Fruit fly (Drosophila melanogaster) whole organism: ENCODE results near the gene emc.

Experiments
- CG8478 ChIP-seq: fragments of >200 bp; optimal IDR thresholded peaks from 2 replicates; lab custom pipeline; 2018; ENCODE audit warnings: inconsistent platforms
- Dll ChIP-seq: fragments of >200 bp; optimal IDR thresholded peaks from 2 replicates; lab custom pipeline; 2017
- EcR ChIP-seq, 2 experiments: fragments of >200 bp; optimal IDR thresholded peaks; 2 replicates each; lab custom pipeline; 2017; ENCODE audit warnings: missing biosample characterization in 2 of 2, missing genetic modification characterization in 2 of 2, missing genetic modification reagents in 2 of 2
- pan ChIP-seq: fragments of >200 bp; optimal IDR thresholded peaks from 2 replicates; lab custom pipeline; 2017
- psq ChIP-seq: fragments of >200 bp; optimal IDR thresholded peaks from 2 replicates; lab custom pipeline; 2017
- usp ChIP-seq: fragments of >200 bp; optimal IDR thresholded peaks from 2 replicates; lab custom pipeline; 2017; ENCODE audit warnings: missing biosample characterization, missing genetic modification characterization, mixed read lengths

The emc gene

dm6 chr3L:718378-718777, 30.8 kb upstream of the emc start:
- no peak for TF ChIP-seq usp (GFP tag; lab: Kevin White, UChicago)
- no peak for TF ChIP-seq EcR (GFP tag; optimal IDR thresholded peaks at IDR 0.05; lab: Kevin White, UChicago)
- no peak for TF ChIP-seq pan (lab: Kevin White, UChicago)
- TF ChIP-seq CG8478 (lab: Kevin White, UChicago): no peak
- TF ChIP-seq Dll: no peak
- TF ChIP-seq psq (lab: Kevin White, UChicago): no peak

- TF ChIP-seq psq (lab: Kevin White, UChicago) (no peak), EcR (GFP tag; optimal IDR thresholded peaks at IDR 0.05; lab: Kevin White, UChicago) (no peak), CG8478 (lab: Kevin White, UChicago) (no peak), pan (lab: Kevin White, UChicago) (no peak), Dll (no peak), usp (GFP tag; lab: Kevin White, UChicago) (no peak)
These were observed 28.2 kb upstream of the emc start for dm6 chr3L:721026-721425.

- TF ChIP-seq Dll (no peak), EcR (GFP tag; optimal IDR thresholded peaks at IDR 0.05; lab: Kevin White, UChicago) (no peak)
These were observed 27.3 kb upstream of the emc start for dm6 chr3L:721863-722262.

- no peak for TF ChIP-seq Dll
- no peak for TF ChIP-seq EcR (GFP tag; optimal IDR thresholded peaks at IDR 0.05; lab: Kevin White, UChicago)
These were observed 26.8 kb upstream of the emc start for dm6 chr3L:722386-722785.

- TF ChIP-seq CG8478 (lab: Kevin White, UChicago) (no peak), pan (lab: Kevin White, UChicago) (no peak), Dll (no peak), psq (lab: Kevin White, UChicago) (no peak), EcR (GFP tag; optimal IDR thresholded peaks at IDR 0.05; lab: Kevin White, UChicago) (no peak), usp (GFP tag; lab: Kevin White, UChicago) (no peak)
These were observed 25.3 kb upstream of the emc start for dm6 chr3L:723654-724461.

dm6 chr3L:724518-725341, 24.5 kb upstream of the emc start:
- TF ChIP-seq EcR (GFP tag; optimal IDR thresholded peaks at IDR 0.05; lab: Kevin White, UChicago): no peak
- no peak for TF ChIP-seq psq (lab: Kevin White, UChicago)
- no peak for TF ChIP-seq usp (GFP tag; lab: Kevin White, UChicago)
- TF ChIP-seq CG8478 (lab: Kevin White, UChicago): no peak
- no peak for TF ChIP-seq Dll
- TF ChIP-seq pan (lab: Kevin White, UChicago): no peak

- no peak for TF ChIP-seq Dll
- no peak for TF ChIP-seq CG8478 (lab: Kevin White, UChicago)
- no peak for TF ChIP-seq pan (lab: Kevin White, UChicago)
- no peak for TF ChIP-seq usp (GFP tag; lab: Kevin White, UChicago)
- no peak for TF ChIP-seq psq (lab: Kevin White, UChicago)
- no peak for TF ChIP-seq EcR (GFP tag; optimal IDR thresholded peaks at IDR 0.05; lab: Kevin White, UChicago)
These were observed 23.5 kb upstream of the emc start for dm6 chr3L:725527-726191.

- TF ChIP-seq psq (lab: Kevin White, UChicago): no peak
- no peak for TF ChIP-seq Dll
- TF ChIP-seq EcR (GFP tag; optimal IDR thresholded peaks at IDR 0.05; lab: Kevin White, UChicago): no peak
- no peak for TF ChIP-seq pan (lab: Kevin White, UChicago)
- no peak for TF ChIP-seq CG8478 (lab: Kevin White, UChicago)
- TF ChIP-seq usp (GFP tag; lab: Kevin White, UChicago): no peak
These were observed 22.6 kb upstream of the emc start for dm6 chr3L:726486-727180.

dm6 chr3L:727190-727589, 22.0 kb upstream of the emc start:
- no peak for TF ChIP-seq Dll
- TF ChIP-seq usp (GFP tag; lab: Kevin White, UChicago): no peak
- no peak for TF ChIP-seq pan (lab: Kevin White, UChicago)
- TF ChIP-seq psq (lab: Kevin White, UChicago): no peak
- TF ChIP-seq EcR (GFP tag; optimal IDR thresholded peaks at IDR 0.05; lab: Kevin White, UChicago): no peak
- TF ChIP-seq CG8478 (lab: Kevin White, UChicago): no peak

- no peak for TF ChIP-seq Dll
- TF ChIP-seq psq (lab: Kevin White, UChicago): no peak
- no peak for TF ChIP-seq CG8478 (lab: Kevin White, UChicago)
- no peak for TF ChIP-seq usp (GFP tag; lab: Kevin White, UChicago)
- TF ChIP-seq pan (lab: Kevin White, UChicago): no peak
- TF ChIP-seq EcR (GFP tag; optimal IDR thresholded peaks at IDR 0.05; lab: Kevin White, UChicago): no peak
These were observed 21.3 kb upstream of the emc start for dm6 chr3L:727874-728273.

dm6 chr3L:728579-728978, 20.6 kb upstream of the emc start:
- no peak for TF ChIP-seq psq (lab: Kevin White, UChicago)
- TF ChIP-seq CG8478 (lab: Kevin White, UChicago): no peak
- TF ChIP-seq Dll: no peak
- TF ChIP-seq pan (lab: Kevin White, UChicago): no peak
- no peak for TF ChIP-seq EcR (GFP tag; optimal IDR thresholded peaks at IDR 0.05; lab: Kevin White, UChicago)
- TF ChIP-seq usp (GFP tag; lab: Kevin White, UChicago): no peak
